Worm (Caenorhabditis elegans) whole organism, L1 larva: ENCODE data around the gene hmg-4.

Experiments used
- C16A3.4 ChIP-seq: fragments of 150-350 bp; optimal IDR thresholded peaks from 2 replicates; lab custom pipeline; 2014; ENCODE audit warnings: missing biosample characterization, missing genetic modification characterization
- C34B4.2 ChIP-seq: sonication (generic microtip); optimal IDR thresholded peaks from 2 replicates; lab custom pipeline; 2017; ENCODE audit warnings: mild to moderate bottlenecking, missing genetic modification characterization, missing compliant biosample characterization
- Y116A8C.19 ChIP-seq: sonication (generic microtip); optimal IDR thresholded peaks from 2 replicates; lab custom pipeline; 2016; ENCODE audit warnings: missing compliant biosample characterization, missing genetic modification characterization, borderline replicate concordance
- aha-1 ChIP-seq: fragments of 150-350 bp; optimal IDR thresholded peaks from 2 replicates; lab custom pipeline; 2014; ENCODE audit warnings: missing biosample characterization, missing genetic modification characterization
- alr-1 ChIP-seq: fragments of 200-800 bp; sonication (Bioruptor generic); optimal IDR thresholded peaks from 2 replicates; lab custom pipeline; 2018; ENCODE audit warnings: borderline replicate concordance, mild to moderate bottlenecking, missing genetic modification characterization, missing compliant biosample characterization
- ama-1 ChIP-seq: fragments of 150-350 bp; optimal IDR thresholded peaks from 2 replicates; lab custom pipeline; 2014
- blmp-1 ChIP-seq: fragments of 150-350 bp; optimal IDR thresholded peaks from 2 replicates; lab custom pipeline; 2014; ENCODE audit warnings: missing biosample characterization, missing genetic modification characterization
- ceh-8 ChIP-seq: fragments of 200-800 bp; sonication (Bioruptor generic); optimal IDR thresholded peaks from 2 replicates; lab custom pipeline; 2018; ENCODE audit warnings: mild to moderate bottlenecking, missing genetic modification characterization, moderate library complexity, missing compliant biosample characterization
- ceh-88 ChIP-seq: fragments of 200-800 bp; sonication (Bioruptor generic); IDR thresholded peaks from 2 replicates; pipeline ENCODE4 v1.3.6; 2022; ENCODE audit warnings: missing genetic modification characterization, missing compliant biosample characterization
- dpl-1 ChIP-seq, 3 experiments: fragments of 150-350 bp in 2 of 3; sonication (generic microtip) in 1 of 3; optimal IDR thresholded peaks; 2 replicates each; lab custom pipeline; 2014 to 2017; ENCODE audit warnings: missing biosample characterization in 3 of 3, missing genetic modification characterization in 3 of 3, missing genetic modification reagents in 3 of 3
- efl-1 ChIP-seq, 4 experiments: fragments of 150-350 bp; optimal IDR thresholded peaks in 3 of 4; peaks in 1 of 4; 1 replicate in 1 of 4; 2 replicates in 3 of 4; lab custom pipeline; 2014; ENCODE audit warnings: missing biosample characterization in 2 of 4, missing genetic modification characterization in 2 of 4, missing genetic modification reagents in 2 of 4
- efl-3 ChIP-seq: fragments of 200-800 bp; sonication (Bioruptor generic); optimal IDR thresholded peaks from 2 replicates; lab custom pipeline; 2018; ENCODE audit warnings: mild to moderate bottlenecking, missing genetic modification characterization, missing compliant biosample characterization
- egl-13 ChIP-seq: sonication (generic microtip); optimal IDR thresholded peaks from 2 replicates; lab custom pipeline; 2016; ENCODE audit warnings: missing genotype, missing genetic modification reagents, missing genetic modification characterization, missing compliant biosample characterization
- egl-27 ChIP-seq, 2 experiments: fragments of 150-350 bp in 1 of 2; sonication (generic microtip); optimal IDR thresholded peaks; 3 replicates each; lab custom pipeline; 2017 to 2018; ENCODE audit warnings: missing biosample characterization in 2 of 2, missing genetic modification characterization in 2 of 2, missing genetic modification reagents in 2 of 2
- elt-2 ChIP-seq: sonication (generic microtip); optimal IDR thresholded peaks from 2 replicates; lab custom pipeline; 2016; ENCODE audit warnings: missing genetic modification characterization, mild to moderate bottlenecking, inconsistent platforms, missing compliant biosample characterization, missing genetic modification reagents
- elt-3 ChIP-seq, 6 experiments: fragments of 150-350 bp in 1 of 6; sonication (generic microtip); optimal IDR thresholded peaks; 2 replicates each; lab custom pipeline; 2017 to 2018; ENCODE audit warnings: missing biosample characterization in 6 of 6, missing genetic modification characterization in 6 of 6, inconsistent platforms in 1 of 6
- ets-5 ChIP-seq: fragments of 200-800 bp; sonication (Bioruptor generic); IDR thresholded peaks from 2 replicates; pipeline ENCODE4 v1.3.6; 2022; ENCODE audit warnings: missing genetic modification characterization, missing compliant biosample characterization
- fkh-10 ChIP-seq: sonication (generic microtip); optimal IDR thresholded peaks from 2 replicates; lab custom pipeline; 2017; ENCODE audit warnings: missing biosample characterization, missing genetic modification reagents, missing genetic modification characterization
- fos-1 ChIP-seq: fragments of 150-350 bp; optimal IDR thresholded peaks from 2 replicates; lab custom pipeline; 2014; ENCODE audit warnings: missing biosample characterization, missing genetic modification characterization
- grh-1 ChIP-seq: fragments of 200-800 bp; sonication (Bioruptor generic); IDR thresholded peaks from 2 replicates; pipeline ENCODE4 v1.3.6; 2022; ENCODE audit warnings: missing genetic modification reagents, missing genetic modification characterization, missing compliant biosample characterization
- hlh-4 ChIP-seq: sonication (generic microtip); optimal IDR thresholded peaks from 2 replicates; lab custom pipeline; 2016; ENCODE audit warnings: mild to moderate bottlenecking, missing genetic modification characterization, missing compliant biosample characterization
- isw-1 ChIP-seq: fragments of 200-800 bp; sonication (Bioruptor generic); IDR thresholded peaks from 2 replicates; pipeline ENCODE4 v1.3.6; 2022; ENCODE audit warnings: missing genetic modification characterization, missing compliant biosample characterization
- jun-1 ChIP-seq: fragments of 150-350 bp; optimal IDR thresholded peaks from 2 replicates; lab custom pipeline; 2014; ENCODE audit warnings: missing biosample characterization, missing genetic modification reagents, missing genetic modification characterization
- lin-13 ChIP-seq: fragments of 150-350 bp; optimal IDR thresholded peaks from 2 replicates; lab custom pipeline; 2014; ENCODE audit warnings: missing biosample characterization, missing genetic modification reagents, missing genetic modification characterization
- lin-35 ChIP-seq, 2 experiments: fragments of 150-350 bp; optimal IDR thresholded peaks; 2 replicates each; lab custom pipeline; 2014; ENCODE audit warnings: missing biosample characterization in 2 of 2, missing genetic modification characterization in 2 of 2, missing genetic modification reagents in 2 of 2
- lin-39 ChIP-seq: fragments of 150-350 bp; optimal IDR thresholded peaks from 2 replicates; lab custom pipeline; 2014; ENCODE audit warnings: missing biosample characterization, missing genetic modification reagents, missing genetic modification characterization
- lsy-2 ChIP-seq, 2 experiments: fragments of 150-350 bp; optimal IDR thresholded peaks; 2 replicates each; lab custom pipeline; 2014; ENCODE audit warnings: missing biosample characterization in 2 of 2, missing genetic modification characterization in 2 of 2
- mdl-1 ChIP-seq, 2 experiments: fragments of 150-350 bp; optimal IDR thresholded peaks; 2 replicates each; lab custom pipeline; 2014 to 2017; ENCODE audit warnings: missing biosample characterization in 2 of 2, missing genetic modification characterization in 2 of 2, inconsistent platforms in 1 of 2
- mef-2 ChIP-seq: fragments of 150-350 bp; optimal IDR thresholded peaks from 2 replicates; lab custom pipeline; 2014; ENCODE audit warnings: missing biosample characterization, missing genetic modification characterization
- mep-1 ChIP-seq: fragments of 150-350 bp; optimal IDR thresholded peaks from 2 replicates; lab custom pipeline; 2014; ENCODE audit warnings: missing biosample characterization, missing genetic modification characterization
- nhr-11 ChIP-seq: fragments of 150-350 bp; optimal IDR thresholded peaks from 2 replicates; lab custom pipeline; 2014; ENCODE audit warnings: missing biosample characterization, missing genetic modification characterization
- nhr-19 ChIP-seq: fragments of 200-800 bp; sonication (Bioruptor generic); conservative IDR thresholded peaks from 2 replicates; pipeline ENCODE4 v1.3.6; 2022; ENCODE audit warnings: missing genetic modification characterization, missing compliant biosample characterization
- nhr-20 ChIP-seq: sonication (generic microtip); optimal IDR thresholded peaks from 2 replicates; lab custom pipeline; 2016; ENCODE audit warnings: mild to moderate bottlenecking, missing genetic modification characterization, missing compliant biosample characterization
- nhr-71 ChIP-seq: sonication (generic microtip); optimal IDR thresholded peaks from 2 replicates; lab custom pipeline; 2016; ENCODE audit warnings: mild to moderate bottlenecking, missing genetic modification characterization, moderate library complexity, missing compliant biosample characterization
- nhr-76 ChIP-seq: sonication (generic microtip); optimal IDR thresholded peaks from 2 replicates; lab custom pipeline; 2017; ENCODE audit warnings: missing biosample characterization, missing genetic modification characterization
- nhr-77 ChIP-seq: fragments of 150-350 bp; optimal IDR thresholded peaks from 2 replicates; lab custom pipeline; 2014; ENCODE audit warnings: missing biosample characterization, missing genetic modification characterization
- pag-3 ChIP-seq: sonication (generic microtip); optimal IDR thresholded peaks from 2 replicates; lab custom pipeline; 2017; ENCODE audit warnings: missing genetic modification characterization, mild to moderate bottlenecking, missing compliant biosample characterization, antibody characterized with exemption, borderline replicate concordance; ENCODE audit not compliant: insufficient read depth
- pax-3 ChIP-seq: fragments of 200-800 bp; sonication (Bioruptor generic); optimal IDR thresholded peaks from 2 replicates; lab custom pipeline; 2018; ENCODE audit warnings: mild to moderate bottlenecking, missing genetic modification characterization, moderate library complexity, missing compliant biosample characterization
- pqm-1 ChIP-seq: sonication (generic microtip); optimal IDR thresholded peaks from 3 replicates; lab custom pipeline; 2017; ENCODE audit warnings: missing biosample characterization, missing genetic modification characterization
- skn-1 ChIP-seq: fragments of 150-350 bp; optimal IDR thresholded peaks from 2 replicates; lab custom pipeline; 2014; ENCODE audit warnings: missing biosample characterization, missing genetic modification characterization
- snpc-4 ChIP-seq: fragments of 150-350 bp; optimal IDR thresholded peaks from 2 replicates; lab custom pipeline; 2014; ENCODE audit warnings: missing biosample characterization, missing genetic modification characterization
- tbx-2 ChIP-seq: sonication (generic microtip); optimal IDR thresholded peaks from 2 replicates; lab custom pipeline; 2016; ENCODE audit warnings: missing genetic modification characterization, missing compliant biosample characterization
- tlp-1 ChIP-seq: fragments of 150-350 bp; optimal IDR thresholded peaks from 2 replicates; lab custom pipeline; 2014; ENCODE audit warnings: missing biosample characterization, missing genetic modification characterization
- unc-130 ChIP-seq: fragments of 150-350 bp; optimal IDR thresholded peaks from 2 replicates; lab custom pipeline; 2017; ENCODE audit warnings: missing biosample characterization, missing genetic modification characterization, inconsistent platforms
- unc-30 ChIP-seq: sonication (generic microtip); optimal IDR thresholded peaks from 2 replicates; lab custom pipeline; 2017; ENCODE audit warnings: missing biosample characterization, missing genetic modification characterization
- unc-62 ChIP-seq: fragments of 150-350 bp; optimal IDR thresholded peaks from 2 replicates; lab custom pipeline; 2014; ENCODE audit warnings: missing biosample characterization, missing genetic modification reagents, missing genetic modification characterization
- vab-15 ChIP-seq: sonication (generic microtip); optimal IDR thresholded peaks from 2 replicates; lab custom pipeline; 2017; ENCODE audit warnings: missing genotype, mild to moderate bottlenecking, missing genetic modification characterization, missing compliant biosample characterization
- zag-1 ChIP-seq: fragments of 150-350 bp; optimal IDR thresholded peaks from 2 replicates; lab custom pipeline; 2014; ENCODE audit warnings: missing biosample characterization, missing genetic modification characterization

Gene hmg-4

ce11 chrIII:7376143-7376802 lies 5.1 kb downstream of the hmg-4 start (continued):
- TF ChIP-seq ceh-88 (no peak), nhr-76 (tag; lab: Kevin White, UChicago) (no peak), grh-1 (peak; percentile 89), alr-1 (tag; lab: Kevin White, UChicago) (no peak), ets-5 (GFP tag; lab: Robert Waterston, UW) (no peak), tbx-2 (tag; lab: Kevin White, UChicago) (peak; percentile 79), egl-13 (tag; lab: Kevin White, UChicago) (no peak), C34B4.2 (tag; lab: Kevin White, UChicago) (no peak), nhr-71 (tag; lab: Kevin White, UChicago) (peak; percentile 93), blmp-1 (tag; lab: Kevin White, UChicago) (peak; percentile 89), ceh-8 (peak; percentile 18), efl-1 (optimal IDR thresholded peaks at IDR 0.05; lab: Kevin White, UChicago) (peak; percentile 10 to 50), efl-1 (GFP tag; optimal IDR thresholded peaks at IDR 0.05 in 1 of 2; lab: Kevin White, UChicago) (peak; percentile 26 to 93), aha-1 (tag; lab: Kevin White, UChicago) (no peak), Y116A8C.19 (tag; lab: Kevin White, UChicago) (no peak), skn-1 (peak; percentile 46), lin-35 (GFP tag; optimal IDR thresholded peaks at IDR 0.05; lab: Kevin White, UChicago) (peak; percentile 36 to 85), mdl-1 (tag; optimal IDR thresholded peaks at IDR 0.05; lab: Kevin White, UChicago) (peak in 1 of 2 experiments; percentile 98), isw-1 (GFP tag; lab: Robert Waterston, UW) (no peak), pax-3 (tag; lab: Kevin White, UChicago) (no peak), egl-27 (tag; optimal IDR thresholded peaks at IDR 0.05; lab: Kevin White, UChicago) (peak in 1 of 2 experiments; percentile 17), elt-2 (no peak), nhr-77 (tag; lab: Kevin White, UChicago) (peak; percentile 4), nhr-19 (GFP tag; lab: Robert Waterston, UW) (peak; percentile 73), C16A3.4 (peak; percentile 63), lin-13 (GFP tag; lab: Kevin White, UChicago) (peak; percentile 38), zag-1 (tag; lab: Kevin White, UChicago) (no peak), unc-130 (peak; percentile 17), hlh-4 (tag; lab: Kevin White, UChicago) (no peak), fos-1 (tag; lab: Kevin White, UChicago) (no peak), nhr-20 (tag; lab: Kevin White, UChicago) (peak; percentile 95), lsy-2 (tag; optimal IDR thresholded peaks at IDR 0.05; lab: Kevin White, UChicago) (peak; percentile 55 to 64)

DNA sequence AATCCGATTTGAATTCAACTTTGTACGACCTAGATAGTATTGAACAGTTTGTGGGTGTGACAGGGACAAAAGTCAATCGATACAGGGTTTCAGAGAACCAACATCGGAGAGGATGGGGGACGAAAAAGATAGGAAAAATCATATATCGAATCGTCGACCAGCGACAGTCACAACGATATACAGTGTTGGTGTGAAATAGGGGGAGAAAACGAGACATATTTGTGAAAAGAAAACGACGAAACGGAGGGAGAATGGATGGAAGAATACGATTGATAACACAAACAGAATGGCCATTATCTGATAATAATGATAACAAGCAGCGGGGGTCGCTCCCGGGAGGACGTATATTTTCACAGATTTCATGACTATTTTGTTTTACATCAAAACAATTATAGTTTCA lies 6.0 kb downstream of the hmg-4 start:
- TF ChIP-seq snpc-4 (tag; lab: Kevin White, UChicago) (no peak), mep-1 (tag; lab: Kevin White, UChicago) (no peak), unc-30 (no peak), isw-1 (GFP tag; lab: Robert Waterston, UW) (no peak), nhr-11 (no peak), pax-3 (tag; lab: Kevin White, UChicago) (peak; percentile 15), lsy-2 (tag; optimal IDR thresholded peaks at IDR 0.05; lab: Kevin White, UChicago) (no peak), Y116A8C.19 (tag; lab: Kevin White, UChicago) (no peak), unc-62 (no peak), efl-3 (GFP tag; lab: Kevin White, UChicago) (no peak), fos-1 (tag; lab: Kevin White, UChicago) (no peak), pag-3 (tag; lab: Kevin White, UChicago) (no peak), C34B4.2 (tag; lab: Kevin White, UChicago) (no peak), fkh-10 (GFP tag; lab: Kevin White, UChicago) (no peak), lin-13 (GFP tag; lab: Kevin White, UChicago) (no peak), elt-3 (tag; optimal IDR thresholded peaks at IDR 0.05; lab: Kevin White, UChicago) (peak in 4 of 6 experiments; percentile 67 to 94 (median 78)), tlp-1 (no peak), lin-39 (tag; lab: Kevin White, UChicago) (no peak), blmp-1 (tag; lab: Kevin White, UChicago) (peak; percentile 85), dpl-1 (GFP tag; optimal IDR thresholded peaks at IDR 0.05; lab: Kevin White, UChicago) (peak in 1 of 3 experiments; percentile 15), unc-130 (no peak), jun-1 (tag; lab: Kevin White, UChicago) (no peak), ama-1 (lab: Kevin White, UChicago) (peak; percentile 61), mef-2 (no peak), alr-1 (tag; lab: Kevin White, UChicago) (no peak), hlh-4 (tag; lab: Kevin White, UChicago) (no peak), nhr-76 (tag; lab: Kevin White, UChicago) (no peak), pqm-1 (tag; lab: Kevin White, UChicago) (peak; percentile 60), egl-13 (tag; lab: Kevin White, UChicago) (no peak), vab-15 (peak; percentile 73), nhr-20 (tag; lab: Kevin White, UChicago) (peak; percentile 47)
